Worm (Caenorhabditis elegans): ENCODE data around the gene clec-254.

- TF ChIP-seq unc-62 (GFP tag; optimal IDR thresholded peaks at IDR 0.05) (no peak), zag-1 (tag; optimal IDR thresholded peaks at IDR 0.05) (no peak), nhr-25 (tag; optimal IDR thresholded peaks at IDR 0.05) (no peak), nhr-6 (tag; optimal IDR thresholded peaks at IDR 0.05) (no peak), lsy-2 (tag; optimal IDR thresholded peaks at IDR 0.05) (no peak), ama-1 (optimal IDR thresholded peaks at IDR 0.05) (no peak)
Observed at ce11 chrV:18760174-18760573, 5.9 kb upstream of the clec-254 start, which contains the start of gene F11D11.3.

Measured in whole organism, L2 larva.